Fruit fly (Drosophila melanogaster) whole organism, embryonic: Measurements from ENCODE around the gene CG34334.

Source experiments
- Aef1 ChIP-seq: fragments of 200-800 bp; sonication (Bioruptor generic); IDR thresholded peaks from 3 replicates; pipeline ENCODE4 v1.3.6; 2022; ENCODE audit warnings: missing biosample characterization, missing genetic modification characterization
- Antp ChIP-seq: fragments of 200-800 bp; sonication (Bioruptor generic); optimal IDR thresholded peaks from 3 replicates; lab custom pipeline; 2016; ENCODE audit warnings: missing biosample characterization, missing genetic modification characterization
- Atf-2 ChIP-seq: fragments of 200-800 bp; sonication (Bioruptor generic); optimal IDR thresholded peaks from 2 replicates; lab custom pipeline; 2016; ENCODE audit warnings: missing biosample characterization, missing genetic modification characterization
- Bdp1 ChIP-seq: fragments of 200-800 bp; sonication (Bioruptor generic); optimal IDR thresholded peaks from 3 replicates; lab custom pipeline; 2016; ENCODE audit warnings: missing biosample characterization, missing genetic modification characterization
- Blimp-1 ChIP-seq: fragments of 200-800 bp; sonication (Bioruptor generic); optimal IDR thresholded peaks from 3 replicates; lab custom pipeline; 2018; ENCODE audit warnings: missing biosample characterization, missing genetic modification characterization, mild to moderate bottlenecking, moderate library complexity, missing genetic modification reagents
- CG10209 ChIP-seq: fragments of 200-800 bp; sonication (Bioruptor generic); optimal IDR thresholded peaks from 3 replicates; lab custom pipeline; 2017; ENCODE audit warnings: missing biosample characterization, mild to moderate bottlenecking, missing genetic modification characterization, missing genetic modification reagents
- CG10979 ChIP-seq: fragments of 200-800 bp; sonication (Bioruptor generic); optimal IDR thresholded peaks from 2 replicates; lab custom pipeline; 2018; ENCODE audit warnings: missing biosample characterization, mild to moderate bottlenecking, missing genetic modification characterization, moderate library complexity
- CG11398 ChIP-seq: fragments of 200-800 bp; sonication (Bioruptor generic); optimal IDR thresholded peaks from 2 replicates; lab custom pipeline; 2016; ENCODE audit warnings: missing biosample characterization, missing genetic modification characterization
- CG13287 ChIP-seq: fragments of 200-800 bp; sonication (Bioruptor generic); IDR thresholded peaks from 2 replicates; pipeline ENCODE4 v1.3.6; 2022; ENCODE audit warnings: missing biosample characterization, missing genetic modification characterization; ENCODE audit not compliant: partially characterized antibody
- CG14441 ChIP-seq: fragments of 200-800 bp; sonication (Bioruptor generic); IDR thresholded peaks from 2 replicates; pipeline ENCODE4 v1.3.6; 2022; ENCODE audit warnings: missing biosample characterization, missing genetic modification characterization
- CG1529 ChIP-seq: fragments of 200-800 bp; sonication (Bioruptor generic); optimal IDR thresholded peaks from 3 replicates; lab custom pipeline; 2018; ENCODE audit warnings: missing biosample characterization, missing genetic modification characterization
- CG18011 ChIP-seq: fragments of 200-800 bp; sonication (Bioruptor generic); optimal IDR thresholded peaks from 2 replicates; lab custom pipeline; 2017; ENCODE audit warnings: missing biosample characterization, missing genetic modification characterization, mild to moderate bottlenecking, moderate library complexity, missing genotype
- CG18619 ChIP-seq: fragments of 200-800 bp; sonication (Bioruptor generic); optimal IDR thresholded peaks from 3 replicates; lab custom pipeline; 2017; ENCODE audit warnings: missing biosample characterization, mild to moderate bottlenecking, missing genetic modification characterization
- CG2875 ChIP-seq: fragments of 200-800 bp; sonication (Bioruptor generic); optimal IDR thresholded peaks from 2 replicates; lab custom pipeline; 2017; ENCODE audit warnings: missing biosample characterization, mild to moderate bottlenecking, missing genetic modification characterization, missing genetic modification reagents
- CG3163 ChIP-seq: fragments of 200-800 bp; sonication (Bioruptor generic); optimal IDR thresholded peaks from 3 replicates; lab custom pipeline; 2016; ENCODE audit warnings: missing biosample characterization, missing genetic modification characterization
- CG32767 ChIP-seq: fragments of 200-800 bp; sonication (Bioruptor generic); IDR thresholded peaks from 2 replicates; pipeline ENCODE4 v1.3.6; 2022; ENCODE audit warnings: missing biosample characterization, missing genetic modification characterization
- CG34224 ChIP-seq: fragments of 200-800 bp; sonication (Bioruptor generic); IDR thresholded peaks from 3 replicates; pipeline ENCODE4 v1.3.6; 2022; ENCODE audit warnings: missing biosample characterization, missing genetic modification characterization; ENCODE audit not compliant: partially characterized antibody
- CG34376 ChIP-seq: fragments of 200-800 bp; sonication (Bioruptor generic); optimal IDR thresholded peaks from 2 replicates; lab custom pipeline; 2018; ENCODE audit warnings: missing biosample characterization, mild to moderate bottlenecking, missing genetic modification characterization
- CG8924 ChIP-seq: fragments of 200-800 bp; optimal IDR thresholded peaks from 3 replicates; lab custom pipeline; 2019; ENCODE audit warnings: missing biosample characterization, mild to moderate bottlenecking, missing genetic modification characterization, moderate library complexity
- CG9437 ChIP-seq: fragments of 200-800 bp; sonication (Bioruptor generic); optimal IDR thresholded peaks from 2 replicates; lab custom pipeline; 2018; ENCODE audit warnings: missing biosample characterization, mild to moderate bottlenecking, missing genetic modification characterization
- CrebB ChIP-seq: fragments of 200-800 bp; sonication (Bioruptor generic); optimal IDR thresholded peaks from 3 replicates; lab custom pipeline; 2018; ENCODE audit warnings: missing biosample characterization, mild to moderate bottlenecking, missing genetic modification characterization
- Drgx ChIP-seq: fragments of 200-800 bp; sonication (Bioruptor generic); IDR thresholded peaks from 2 replicates; pipeline ENCODE4 v1.3.6; 2022; ENCODE audit warnings: missing biosample characterization, missing genetic modification characterization
- Fer1 ChIP-seq: fragments of 200-800 bp; sonication (Bioruptor generic); optimal IDR thresholded peaks from 2 replicates; lab custom pipeline; 2017; ENCODE audit warnings: missing biosample characterization, mild to moderate bottlenecking, missing genetic modification characterization
- H15 ChIP-seq: fragments of 200-800 bp; sonication (Bioruptor generic); IDR thresholded peaks from 3 replicates; pipeline ENCODE4 v1.3.6; 2022; ENCODE audit warnings: missing biosample characterization, missing genetic modification characterization
- HLH4C ChIP-seq: fragments of 200-800 bp; sonication (Bioruptor generic); IDR thresholded peaks from 3 replicates; pipeline ENCODE4 v1.3.6; 2022; ENCODE audit warnings: missing biosample characterization, missing genetic modification characterization; ENCODE audit not compliant: partially characterized antibody
- Hand ChIP-seq: fragments of 200-800 bp; sonication (Bioruptor generic); optimal IDR thresholded peaks from 2 replicates; lab custom pipeline; 2017; ENCODE audit warnings: mild to moderate bottlenecking, missing biosample characterization, missing genetic modification reagents, missing genetic modification characterization
- Hmr ChIP-seq: fragments of 200-800 bp; sonication (Bioruptor generic); optimal IDR thresholded peaks from 3 replicates; lab custom pipeline; 2017; ENCODE audit warnings: mild to moderate bottlenecking, missing biosample characterization, missing genetic modification reagents, missing genetic modification characterization
- Jarid2 ChIP-seq: fragments of 200-800 bp; sonication (Bioruptor generic); optimal IDR thresholded peaks from 3 replicates; lab custom pipeline; 2017; ENCODE audit warnings: mild to moderate bottlenecking, missing biosample characterization, missing genetic modification reagents, missing genetic modification characterization
- Mrtf ChIP-seq: fragments of 200-800 bp; sonication (Bioruptor generic); IDR thresholded peaks from 3 replicates; pipeline ENCODE4 v1.3.6; 2022; ENCODE audit warnings: missing biosample characterization, missing genetic modification characterization
- Nf-YB ChIP-seq: fragments of 200-800 bp; sonication (Bioruptor generic); optimal IDR thresholded peaks from 3 replicates; lab custom pipeline; 2019; ENCODE audit warnings: missing biosample characterization, mild to moderate bottlenecking, missing genetic modification characterization, moderate library complexity
- Nf-YC ChIP-seq: fragments of 200-800 bp; optimal IDR thresholded peaks from 3 replicates; lab custom pipeline; 2019; ENCODE audit warnings: missing biosample characterization, mild to moderate bottlenecking, missing genetic modification characterization, moderate library complexity
- Ptx1 ChIP-seq: fragments of 200-800 bp; sonication (Bioruptor generic); IDR thresholded peaks from 2 replicates; pipeline ENCODE4 v1.3.6; 2022; ENCODE audit warnings: missing biosample characterization, missing genetic modification characterization
- Six4 ChIP-seq: fragments of 200-800 bp; sonication (Bioruptor generic); optimal IDR thresholded peaks from 2 replicates; lab custom pipeline; 2016; ENCODE audit warnings: missing biosample characterization, missing genetic modification characterization
- ac ChIP-seq: fragments of 200-800 bp; sonication (Bioruptor generic); optimal IDR thresholded peaks from 3 replicates; lab custom pipeline; 2017; ENCODE audit warnings: missing biosample characterization, mild to moderate bottlenecking, missing genetic modification characterization
- ara ChIP-seq: fragments of 200-800 bp; sonication (Bioruptor generic); IDR thresholded peaks from 2 replicates; pipeline ENCODE4 v1.3.6; 2022; ENCODE audit warnings: missing biosample characterization, missing genetic modification characterization
- chm ChIP-seq: fragments of 200-800 bp; sonication (Bioruptor generic); IDR thresholded peaks from 2 replicates; pipeline ENCODE4 v1.3.6; 2022; ENCODE audit warnings: missing biosample characterization, missing genetic modification characterization
- ems ChIP-seq: fragments of 200-800 bp; sonication (Bioruptor generic); optimal IDR thresholded peaks from 3 replicates; lab custom pipeline; 2016; ENCODE audit warnings: missing biosample characterization, missing genetic modification characterization
- gce ChIP-seq: fragments of 200-800 bp; sonication (Bioruptor generic); IDR thresholded peaks from 3 replicates; pipeline ENCODE4 v1.3.6; 2022; ENCODE audit warnings: missing biosample characterization, missing genetic modification characterization
- hbn ChIP-seq: fragments of 200-800 bp; sonication (Bioruptor generic); IDR thresholded peaks from 2 replicates; pipeline ENCODE4 v1.3.6; 2022; ENCODE audit warnings: missing biosample characterization, missing genetic modification characterization; ENCODE audit not compliant: partially characterized antibody
- jumu ChIP-seq: fragments of 200-800 bp; sonication (Bioruptor generic); optimal IDR thresholded peaks from 3 replicates; lab custom pipeline; 2016; ENCODE audit warnings: missing biosample characterization, missing genetic modification characterization
- ken ChIP-seq: fragments of 200-800 bp; sonication (Bioruptor generic); IDR thresholded peaks from 3 replicates; pipeline ENCODE4 v1.3.6; 2022; ENCODE audit warnings: missing biosample characterization, missing genetic modification characterization
- kni ChIP-seq: fragments of 200-800 bp; sonication (Bioruptor generic); optimal IDR thresholded peaks from 3 replicates; lab custom pipeline; 2017; ENCODE audit warnings: mild to moderate bottlenecking, missing biosample characterization, missing genetic modification reagents, missing genetic modification characterization
- lov ChIP-seq, 2 experiments: fragments of 200-800 bp in 1 of 2; fragments of >200 bp in 1 of 2; sonication (Bioruptor generic) in 1 of 2; IDR thresholded peaks in 1 of 2; optimal IDR thresholded peaks in 1 of 2; 2 replicates in 1 of 2; 3 replicates in 1 of 2; pipeline versions ENCODE4 v1.3.6 to Lab custom; 2017 to 2022; ENCODE audit warnings: missing biosample characterization in 1 of 2, missing genetic modification characterization in 1 of 2
- pfk ChIP-seq: fragments of 200-800 bp; sonication (Bioruptor generic); optimal IDR thresholded peaks from 2 replicates; lab custom pipeline; 2018; ENCODE audit warnings: missing biosample characterization, mild to moderate bottlenecking, missing genetic modification characterization, moderate library complexity
- pros ChIP-seq: fragments of 200-800 bp; sonication (Bioruptor generic); optimal IDR thresholded peaks from 3 replicates; lab custom pipeline; 2019; ENCODE audit warnings: missing biosample characterization, mild to moderate bottlenecking, missing genetic modification characterization, moderate library complexity
- sc ChIP-seq, 3 experiments: fragments of >200 bp in 2 of 3; fragments of 200-800 bp in 1 of 3; sonication (Bioruptor generic) in 1 of 3; optimal IDR thresholded peaks; 2 replicates in 2 of 3; 3 replicates in 1 of 3; lab custom pipeline; 2017; ENCODE audit warnings: mild to moderate bottlenecking in 1 of 3, missing biosample characterization in 1 of 3, missing genetic modification characterization in 1 of 3, missing genetic modification reagents in 1 of 3
- sd ChIP-seq: fragments of 200-800 bp; sonication (Bioruptor generic); optimal IDR thresholded peaks from 3 replicates; lab custom pipeline; 2018; ENCODE audit warnings: missing biosample characterization, mild to moderate bottlenecking, missing genetic modification characterization, moderate library complexity
- sqz ChIP-seq: fragments of 200-800 bp; sonication (Bioruptor generic); optimal IDR thresholded peaks from 3 replicates; lab custom pipeline; 2018; ENCODE audit warnings: missing biosample characterization, mild to moderate bottlenecking, missing genetic modification characterization
- ssp ChIP-seq: fragments of 200-800 bp; sonication (Bioruptor generic); IDR thresholded peaks from 2 replicates; pipeline ENCODE4 v1.3.6; 2022; ENCODE audit warnings: missing biosample characterization, missing genetic modification characterization

Gene CG34334

dm6 chrX:22837338-22837737 lies 35.3 kb upstream of the CG34334 start (continued):
- no peak for TF ChIP-seq Antp (GFP tag; lab: Kevin White, UChicago)
- peak; percentile 15 for TF ChIP-seq Six4 (GFP tag; lab: Kevin White, UChicago)
- TF ChIP-seq CG13287 (GFP tag; lab: Robert Waterston, UW): no peak
- TF ChIP-seq sc (optimal IDR thresholded peaks at IDR 0.05; lab: Kevin White, UChicago): no peak
- peak; percentile 41 for TF ChIP-seq sc (GFP tag; optimal IDR thresholded peaks at IDR 0.05; lab: Kevin White, UChicago)
- TF ChIP-seq chm (GFP tag; lab: Robert Waterston, UW): no peak
- no peak for TF ChIP-seq HLH4C (GFP tag; lab: Robert Waterston, UW)
- TF ChIP-seq Nf-YB (GFP tag; lab: Kevin White, UChicago): no peak
- no peak for TF ChIP-seq Atf-2 (GFP tag; lab: Kevin White, UChicago)
- peak; percentile 26 for TF ChIP-seq CG11398 (GFP tag; lab: Kevin White, UChicago)
- TF ChIP-seq hbn (GFP tag; lab: Robert Waterston, UW): no peak
- no peak for TF ChIP-seq ems (GFP tag; lab: Kevin White, UChicago)
- no peak for TF ChIP-seq sqz
- no peak for TF ChIP-seq CG18011 (GFP tag; lab: Kevin White, UChicago)
- no peak for TF ChIP-seq pfk (GFP tag; lab: Kevin White, UChicago)
- no peak for TF ChIP-seq CG32767 (GFP tag; lab: Robert Waterston, UW)
- 0 out of 2 replicates have a peak, but pooled peaks have one; percentile 16 for TF ChIP-seq CG14441 (GFP tag; lab: Robert Waterston, UW)
- peak; percentile 10 for TF ChIP-seq CG10979 (tag; lab: Kevin White, UChicago)
- no peak for TF ChIP-seq Aef1 (GFP tag; lab: Robert Waterston, UW)
- peak; percentile 12 for TF ChIP-seq Fer1 (GFP tag; lab: Kevin White, UChicago)
- 0 out of 3 replicates have a peak, but pooled peaks have one; percentile 22 for TF ChIP-seq H15 (GFP tag; lab: Robert Waterston, UW)
- peak; percentile 3 for TF ChIP-seq Jarid2 (GFP tag; lab: Kevin White, UChicago)
- no peak for TF ChIP-seq Hand
- no peak for TF ChIP-seq ken
- TF ChIP-seq CrebB (tag; lab: Kevin White, UChicago): peak; percentile 25
- TF ChIP-seq CG34376 (GFP tag; lab: Kevin White, UChicago): no peak
- peak; percentile 67 for TF ChIP-seq CG10209 (GFP tag; lab: Kevin White, UChicago)
- TF ChIP-seq gce (GFP tag; lab: Robert Waterston, UW): no peak; the same call in 2 of the 3 replicates
- TF ChIP-seq sd (tag; lab: Kevin White, UChicago): no peak
- no peak for TF ChIP-seq ac (GFP tag; lab: Kevin White, UChicago)
- TF ChIP-seq Hmr (GFP tag; lab: Kevin White, UChicago): peak; percentile 24
- TF ChIP-seq Blimp-1 (GFP tag; lab: Kevin White, UChicago): peak; percentile 80
- no peak for TF ChIP-seq Drgx
- TF ChIP-seq Mrtf (GFP tag; lab: Robert Waterston, UW): no peak
- no peak for TF ChIP-seq CG9437 (GFP tag; lab: Kevin White, UChicago)
- TF ChIP-seq Ptx1: 0 out of 2 replicates have a peak, but pooled peaks have one; percentile 12
- TF ChIP-seq ara (GFP tag; lab: Robert Waterston, UW): peak; percentile 65; the same call in 1 of the 2 replicates
- TF ChIP-seq CG8924 (tag; lab: Kevin White, UChicago): no peak
- peak; percentile 47 for TF ChIP-seq CG1529
- no peak for TF ChIP-seq ssp
- TF ChIP-seq Nf-YC: no peak
- no peak for TF ChIP-seq CG3163 (GFP tag; lab: Kevin White, UChicago)
- TF ChIP-seq Bdp1: peak; percentile 5
- TF ChIP-seq CG18619 (GFP tag; lab: Kevin White, UChicago): peak; percentile 33
- TF ChIP-seq CG2875: peak; percentile 73
- peak; percentile 48 for TF ChIP-seq kni (GFP tag; lab: Kevin White, UChicago)
- TF ChIP-seq pros (GFP tag; lab: Kevin White, UChicago): no peak
- no peak for TF ChIP-seq CG34224 (GFP tag; lab: Robert Waterston, UW)
- no peak for TF ChIP-seq lov (optimal IDR thresholded peaks at IDR 0.05; lab: Kevin White, UChicago)
- no peak for TF ChIP-seq lov (GFP tag; IDR thresholded peaks at IDR 0.05; lab: Robert Waterston, UW)
- peak; percentile 29 for TF ChIP-seq jumu (GFP tag; lab: Kevin White, UChicago)
